Worm (Caenorhabditis elegans): ENCODE measurements around the gene lmd-4.
"Not testable (repeated sequence)": the region's sequence is repeated elsewhere in the genome, so short reads cannot be mapped to it uniquely, and the experiment has no call there.

- TF ChIP-seq flt-1 (GFP tag; IDR thresholded peaks at IDR 0.05); ztf-23 (GFP tag; IDR thresholded peaks at IDR 0.05); cog-1 (tag; optimal IDR thresholded peaks at IDR 0.05); tab-1 (GFP tag; IDR thresholded peaks at IDR 0.05): not testable (repeated sequence)
Observed at ce11 chrV:7345494-7345893, 24.7 kb upstream of the lmd-4 start, which contains the start of gene nhr-147.
